Fruit fly (Drosophila melanogaster) whole organism, wandering third instar larva: ENCODE data around the gene escl.

Source experiments
- Abd-B ChIP-seq: fragments of >200 bp; optimal IDR thresholded peaks from 2 replicates; lab custom pipeline; 2017; ENCODE audit warnings: missing biosample characterization, missing genetic modification characterization
- CG9705 ChIP-seq: fragments of 200-800 bp; sonication (Bioruptor generic); optimal IDR thresholded peaks from 2 replicates; lab custom pipeline; 2018; ENCODE audit warnings: missing biosample characterization, mild to moderate bottlenecking, missing genetic modification characterization
- Hr83 ChIP-seq: fragments of 200-300 bp; sonication (Bioruptor generic); optimal IDR thresholded peaks from 2 replicates; lab custom pipeline; 2016; ENCODE audit warnings: missing biosample characterization, mild to moderate bottlenecking, missing genetic modification characterization, moderate library complexity; ENCODE audit not compliant: poor library complexity, severe bottlenecking
- ey ChIP-seq: fragments of 200-800 bp; sonication (Bioruptor generic); optimal IDR thresholded peaks from 2 replicates; lab custom pipeline; 2016; ENCODE audit warnings: missing biosample characterization, missing genetic modification characterization
- fru ChIP-seq: fragments of 200-800 bp; sonication (Bioruptor generic); optimal IDR thresholded peaks from 3 replicates; lab custom pipeline; 2016; ENCODE audit warnings: missing biosample characterization, mild to moderate bottlenecking, missing genetic modification characterization
- lola ChIP-seq: fragments of >200 bp; optimal IDR thresholded peaks from 2 replicates; lab custom pipeline; 2017; ENCODE audit warnings: missing biosample characterization, missing genetic modification characterization
- psq ChIP-seq: fragments of 200-800 bp; sonication (Bioruptor generic); optimal IDR thresholded peaks from 3 replicates; lab custom pipeline; 2017; ENCODE audit warnings: missing biosample characterization, mild to moderate bottlenecking, missing genetic modification characterization, moderate library complexity

DNA sequence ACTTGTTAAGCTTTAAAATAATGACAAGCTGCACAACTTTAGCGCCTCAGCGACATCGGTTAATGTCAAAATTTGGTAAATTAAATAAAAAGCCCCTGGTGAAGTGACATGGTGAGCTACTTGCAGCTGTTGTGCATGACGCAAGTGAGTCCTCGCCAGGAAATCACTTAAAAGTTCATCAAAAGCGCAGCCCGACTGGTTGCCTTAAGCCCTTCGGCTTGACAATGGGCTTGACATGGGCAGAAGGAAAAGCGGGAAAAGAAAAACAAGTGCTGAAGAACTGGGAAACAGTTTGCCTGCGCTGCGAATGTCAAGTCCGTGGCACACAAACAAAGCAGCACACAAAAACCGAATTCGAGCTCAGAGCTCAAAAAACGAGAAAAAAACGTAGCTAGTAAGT lies 43.1 kb upstream of the escl start, which contains the start of gene CG16964:
- no peak for TF ChIP-seq Hr83 (GFP tag; lab: Kevin White, UChicago)
- TF ChIP-seq fru (GFP tag; lab: Kevin White, UChicago), result no peak
- no peak for TF ChIP-seq CG9705
- no peak for TF ChIP-seq lola (GFP tag; lab: Kevin White, UChicago)
- no peak for TF ChIP-seq psq
- TF ChIP-seq ey (GFP tag; lab: Kevin White, UChicago), result no peak
- TF ChIP-seq Abd-B (GFP tag; lab: Kevin White, UChicago), result no peak
